Fruit fly (Drosophila melanogaster): Measurements from ENCODE around the gene Unc-76.

The Unc-76 gene

DNA sequence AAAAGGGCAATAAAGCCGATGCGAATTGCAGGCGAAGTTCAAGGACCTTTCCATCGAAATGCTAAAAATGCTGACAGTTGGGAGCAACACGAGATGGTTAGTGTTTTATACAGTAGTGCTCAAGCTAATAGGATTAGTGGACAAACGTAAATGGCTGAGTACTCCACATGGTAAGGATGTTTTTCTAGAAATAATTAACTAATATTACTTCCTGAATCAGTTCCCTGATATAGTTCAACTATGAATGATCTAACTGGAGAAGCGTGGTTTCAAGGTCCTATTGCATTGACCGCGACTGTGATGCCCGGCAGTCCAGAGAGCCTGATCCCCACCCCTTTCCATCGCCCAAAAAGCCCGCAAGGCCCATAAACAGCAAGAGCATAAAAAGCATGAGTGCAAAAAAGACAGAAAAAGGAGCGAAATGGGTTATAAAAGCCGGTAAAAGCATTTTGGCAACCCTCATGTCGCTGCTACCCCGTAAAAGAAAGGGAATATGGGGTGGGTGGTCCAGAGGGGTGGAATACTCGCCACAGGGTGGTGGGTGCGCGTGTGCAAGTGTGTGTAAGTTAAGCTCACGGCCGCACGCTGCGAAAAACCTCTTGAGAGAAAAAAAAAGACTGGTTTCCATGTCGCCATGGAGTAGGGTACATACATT, 53.9 kb downstream of the Unc-76 start (continued):
- peak; percentile 13 for TF ChIP-seq CG10274 (GFP tag; optimal IDR thresholded peaks at IDR 0.05)
- TF ChIP-seq CG1529 (GFP tag; optimal IDR thresholded peaks at IDR 0.05), result peak; percentile 66
- TF ChIP-seq CG3163 (GFP tag; optimal IDR thresholded peaks at IDR 0.05), result peak; percentile 9
- TF ChIP-seq CG12071 (GFP tag; optimal IDR thresholded peaks at IDR 0.05), result peak; percentile 64
- TF ChIP-seq fd96Cb (tag; optimal IDR thresholded peaks at IDR 0.05), result peak; percentile 76
- peak; percentile 84 for TF ChIP-seq CG18599 (GFP tag; optimal IDR thresholded peaks at IDR 0.05)
- peak; percentile 46 for TF ChIP-seq CG2202 (tag; optimal IDR thresholded peaks at IDR 0.05)
- peak; percentile 77 for TF ChIP-seq pros (GFP tag; optimal IDR thresholded peaks at IDR 0.05)
- TF ChIP-seq Meics (GFP tag; optimal IDR thresholded peaks at IDR 0.05), result peak; percentile 67
- TF ChIP-seq CG4404 (GFP tag; IDR thresholded peaks at IDR 0.05), result peak; percentile 33
- TF ChIP-seq zfh2 (GFP tag; optimal IDR thresholded peaks at IDR 0.05), result no peak
- no peak for TF ChIP-seq cas (GFP tag; IDR thresholded peaks at IDR 0.05)
- peak; percentile 76 for TF ChIP-seq CG8924 (tag; optimal IDR thresholded peaks at IDR 0.05)
- peak; percentile 61 for TF ChIP-seq PHDP (tag; optimal IDR thresholded peaks at IDR 0.05)
- TF ChIP-seq sima (GFP tag; optimal IDR thresholded peaks at IDR 0.05), result peak; percentile 59
- peak; percentile 37 for TF ChIP-seq odd (GFP tag; optimal IDR thresholded peaks at IDR 0.05)
- TF ChIP-seq Opbp (GFP tag; IDR thresholded peaks at IDR 0.05; ENCODE audit: partially characterized antibody), result no peak
- peak; percentile 63 for TF ChIP-seq corto (GFP tag; optimal IDR thresholded peaks at IDR 0.05)
- peak; percentile 34 for TF ChIP-seq MTF-1 (GFP tag; optimal IDR thresholded peaks at IDR 0.05; ENCODE audit: borderline replicate concordance)
- peak; percentile 42 for TF ChIP-seq cwo (GFP tag; optimal IDR thresholded peaks at IDR 0.05)
- TF ChIP-seq CG12219 (GFP tag; optimal IDR thresholded peaks at IDR 0.05), result peak; percentile 75
- no peak for TF ChIP-seq ato (GFP tag; IDR thresholded peaks at IDR 0.05; ENCODE audit: partially characterized antibody)
- peak; percentile 81 for TF ChIP-seq CG2678 (tag; optimal IDR thresholded peaks at IDR 0.05)
- TF ChIP-seq CG17829 (tag; optimal IDR thresholded peaks at IDR 0.05), result peak; percentile 64
- TF ChIP-seq sna (GFP tag; IDR thresholded peaks at IDR 0.05; ENCODE audit: partially characterized antibody), result no peak
- TF ChIP-seq Chrac-16 (GFP tag; optimal IDR thresholded peaks at IDR 0.05), result peak; percentile 57
- no peak for TF ChIP-seq CG34422 (GFP tag; IDR thresholded peaks at IDR 0.05)
- TF ChIP-seq croc (GFP tag; conservative IDR thresholded peaks at IDR 0.05), result peak; percentile 68
- TF ChIP-seq ab (GFP tag; optimal IDR thresholded peaks at IDR 0.05), result no peak
- peak; percentile 34 for TF ChIP-seq CG4854 (GFP tag; optimal IDR thresholded peaks at IDR 0.05)
- no peak for TF ChIP-seq tna (GFP tag; IDR thresholded peaks at IDR 0.05; ENCODE audit: partially characterized antibody)
- TF ChIP-seq Usf (GFP tag; optimal IDR thresholded peaks at IDR 0.05), result peak; percentile 25
- no peak; the same call in 1 of the 2 replicates for TF ChIP-seq CG10321 (GFP tag; IDR thresholded peaks at IDR 0.05)
- TF ChIP-seq H15 (GFP tag; IDR thresholded peaks at IDR 0.05), result peak; percentile 61
- TF ChIP-seq zen (tag; optimal IDR thresholded peaks at IDR 0.05), result peak; percentile 39
- peak; percentile 30 for TF ChIP-seq CG13775 (GFP tag; optimal IDR thresholded peaks at IDR 0.05)
- TF ChIP-seq CG14441 (GFP tag; IDR thresholded peaks at IDR 0.05), result peak; percentile 51; the same call in 1 of the 2 replicates
- no peak for TF ChIP-seq TFAM (GFP tag; optimal IDR thresholded peaks at IDR 0.05)
- TF ChIP-seq schlank (tag; optimal IDR thresholded peaks at IDR 0.05), result no peak
- TF ChIP-seq Oaz (GFP tag; IDR thresholded peaks at IDR 0.05), result no peak
- peak; percentile 53; the same call in 1 of the 2 replicates for TF ChIP-seq Rx (GFP tag; IDR thresholded peaks at IDR 0.05)
- TF ChIP-seq CG9817 (tag; optimal IDR thresholded peaks at IDR 0.05), result peak; percentile 56
- peak; percentile 28 for TF ChIP-seq CG13624 (GFP tag; optimal IDR thresholded peaks at IDR 0.05)
- no peak for TF ChIP-seq aop (GFP tag; IDR thresholded peaks at IDR 0.05)
- TF ChIP-seq Gug (GFP tag; IDR thresholded peaks at IDR 0.05), result peak; percentile 24; the same call in 1 of the 4 replicates
- no peak for TF ChIP-seq Scr (GFP tag; IDR thresholded peaks at IDR 0.05; ENCODE audit: partially characterized antibody)
- TF ChIP-seq inv (GFP tag; IDR thresholded peaks at IDR 0.05; ENCODE audit: partially characterized antibody), result no peak
- peak; percentile 65 for TF ChIP-seq az2 (GFP tag; optimal IDR thresholded peaks at IDR 0.05)
- peak; percentile 29; the same call in 2 of the 3 replicates for TF ChIP-seq Aef1 (GFP tag; IDR thresholded peaks at IDR 0.05)
